Worm (Caenorhabditis elegans) whole organism, midembryonic: ENCODE data around the gene gcy-3.
"Not testable (repeated sequence)": the region's sequence is repeated elsewhere in the genome, so short reads cannot be mapped to it uniquely, and the experiment has no call there.

Experiments used
- T22C8.4 ChIP-seq: fragments of 200-800 bp; sonication (Bioruptor generic); IDR thresholded peaks from 2 replicates; pipeline ENCODE4 v1.3.6; 2022; ENCODE audit warnings: missing genetic modification characterization, missing compliant biosample characterization
- cog-1 ChIP-seq: sonication (generic microtip); optimal IDR thresholded peaks from 2 replicates; lab custom pipeline; 2016; ENCODE audit warnings: missing genetic modification characterization, missing compliant biosample characterization
- flt-1 ChIP-seq: fragments of 200-800 bp; sonication (Bioruptor generic); IDR thresholded peaks from 2 replicates; pipeline ENCODE4 v1.3.6; 2022; ENCODE audit warnings: missing genetic modification characterization, missing compliant biosample characterization
- klf-2 ChIP-seq: fragments of 200-800 bp; sonication (Bioruptor generic); conservative IDR thresholded peaks from 2 replicates; pipeline ENCODE4 v1.3.6; 2022; ENCODE audit warnings: missing genetic modification reagents, missing genetic modification characterization, missing compliant biosample characterization
- med-1 ChIP-seq: sonication (generic microtip); optimal IDR thresholded peaks from 2 replicates; lab custom pipeline; 2017; ENCODE audit warnings: missing genetic modification characterization, mild to moderate bottlenecking, missing compliant biosample characterization, antibody characterized with exemption, missing genetic modification reagents; ENCODE audit not compliant: insufficient read depth
- ref-1 ChIP-seq: fragments of 200-800 bp; sonication (Bioruptor generic); conservative IDR thresholded peaks from 2 replicates; pipeline ENCODE4 v1.3.6; 2022; ENCODE audit warnings: missing genetic modification reagents, missing genetic modification characterization, missing compliant biosample characterization
- tab-1 ChIP-seq: fragments of 200-800 bp; sonication (Bioruptor generic); IDR thresholded peaks from 2 replicates; pipeline ENCODE4 v1.3.6; 2022; ENCODE audit warnings: missing genetic modification characterization, missing compliant biosample characterization
- ztf-23 ChIP-seq: fragments of 200-800 bp; sonication (Bioruptor generic); IDR thresholded peaks from 2 replicates; pipeline ENCODE4 v1.3.6; 2022; ENCODE audit warnings: missing genetic modification reagents, missing genetic modification characterization, missing compliant biosample characterization
- ztf-29 ChIP-seq: fragments of 200-800 bp; sonication (Bioruptor generic); IDR thresholded peaks from 2 replicates; pipeline ENCODE4 v1.3.6; 2022; ENCODE audit warnings: missing genetic modification reagents, missing genetic modification characterization, missing compliant biosample characterization

gcy-3 gene

DNA sequence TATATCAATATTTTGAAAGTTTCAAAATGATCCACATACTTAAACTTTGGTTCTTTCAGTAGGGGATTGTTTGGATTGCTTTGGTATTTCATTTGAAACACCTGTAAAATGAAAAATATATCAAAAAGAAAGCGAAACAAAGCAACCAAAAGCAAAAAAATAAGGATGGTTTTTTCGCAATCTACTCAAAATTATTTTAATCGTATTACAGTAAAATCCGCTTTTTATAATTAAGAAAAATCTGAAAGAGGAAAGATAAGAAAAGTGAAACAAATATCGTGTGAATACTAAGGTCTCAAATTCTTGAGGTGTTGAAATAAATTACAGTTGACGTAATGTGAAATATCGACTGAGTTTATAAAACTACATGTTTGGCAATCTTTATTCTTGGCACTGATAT is 41.0 kb downstream of the gcy-3 start, which contains the start of gene chil-22:
Gene chil-22 (minus strand): TSS at position 101 of the 400 bp plus-strand sequence.
- no peak for TF ChIP-seq ztf-29 (GFP tag; lab: Robert Waterston, UW)

DNA sequence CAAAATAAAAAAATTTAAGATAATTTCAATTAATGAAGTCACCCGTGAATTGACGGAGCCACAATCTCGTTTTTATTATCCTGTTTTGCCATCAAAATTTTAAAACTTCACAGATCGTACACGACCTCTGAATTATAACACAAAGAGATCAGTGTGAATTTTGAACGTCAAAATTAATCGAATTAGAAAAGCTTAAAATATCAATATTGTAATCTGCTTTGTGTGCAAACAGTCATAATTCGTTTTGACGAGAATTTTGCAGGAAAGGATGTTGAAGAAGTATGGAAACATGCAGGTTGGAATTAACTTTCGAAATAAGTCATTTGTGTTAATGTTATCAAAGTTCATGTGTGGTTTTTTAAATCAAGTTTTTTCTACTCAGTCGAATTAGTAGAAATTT is 45.2 kb downstream of the gcy-3 start, which contains the start of gene chil-21:
Gene chil-21 (minus strand): TSS at position 101 of the 400 bp plus-strand sequence.
- TF ChIP-seq med-1 (GFP tag; lab: Kevin White, UChicago); flt-1; klf-2 (GFP tag; lab: Robert Waterston, UW): not testable (repeated sequence)

DNA sequence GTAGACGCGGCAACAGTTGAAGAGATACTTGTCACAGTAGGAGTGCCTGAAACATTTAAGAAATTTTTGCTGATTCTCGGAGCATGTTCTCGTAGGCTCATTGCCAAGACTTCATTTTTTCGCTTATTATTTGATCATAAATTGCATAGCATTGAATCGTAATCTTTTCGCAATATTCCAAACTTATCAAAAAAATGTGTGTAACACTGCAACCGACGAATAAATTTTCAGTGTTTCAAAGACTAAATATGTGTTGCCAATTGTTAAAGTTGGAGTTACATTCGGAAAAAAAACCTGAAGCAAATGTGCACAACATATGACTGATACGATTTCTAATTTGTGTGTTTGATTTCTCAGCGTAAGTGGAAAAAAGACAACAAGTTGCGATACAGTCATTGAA is 47.6 kb downstream of the gcy-3 start, which contains the start of gene R09D1.14:
Gene R09D1.14 (minus strand): TSS at position 101 of the 400 bp plus-strand sequence.
- TF ChIP-seq flt-1; med-1 (GFP tag; lab: Kevin White, UChicago); T22C8.4: not testable (repeated sequence)

DNA sequence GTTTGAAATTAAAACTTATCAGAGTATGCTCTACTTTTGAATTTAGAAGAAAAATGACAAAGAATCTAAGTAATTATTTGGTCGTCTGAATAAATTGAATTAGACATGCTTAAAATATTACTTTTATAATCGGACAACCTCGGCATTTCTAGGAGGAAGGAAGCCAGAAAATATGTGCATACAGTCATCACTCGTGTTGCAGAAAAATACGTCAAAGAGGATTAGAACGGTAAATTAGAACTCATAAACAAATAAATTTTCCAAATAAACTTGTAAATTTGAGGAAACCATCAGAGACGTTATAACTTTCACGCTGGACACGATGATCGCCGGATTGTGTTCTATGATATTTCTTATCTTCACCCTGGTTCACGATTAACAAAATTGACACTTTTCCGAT is 52.8 kb downstream of the gcy-3 start, which contains the start of gene chil-19:
Gene chil-19 (minus strand): TSS at position 101 of the 400 bp plus-strand sequence.
- TF ChIP-seq klf-2 (GFP tag; lab: Robert Waterston, UW) (no peak), flt-1 (no peak), tab-1 (GFP tag; lab: Robert Waterston, UW) (no peak), ztf-29 (GFP tag; lab: Robert Waterston, UW) (no peak), med-1 (GFP tag; lab: Kevin White, UChicago) (no peak), ref-1 (GFP tag; lab: Robert Waterston, UW) (no peak), cog-1 (tag; lab: Kevin White, UChicago) (no peak), T22C8.4 (no peak), ztf-23 (GFP tag; lab: Robert Waterston, UW) (no peak)
